Worm (Caenorhabditis elegans) whole organism, L1 larva: Measurements from ENCODE around the gene mrpl-46.

Experiments used
- C16A3.4 ChIP-seq: fragments of 150-350 bp; optimal IDR thresholded peaks from 2 replicates; lab custom pipeline; 2014; ENCODE audit warnings: missing biosample characterization, missing genetic modification characterization
- C34B4.2 ChIP-seq: sonication (generic microtip); optimal IDR thresholded peaks from 2 replicates; lab custom pipeline; 2017; ENCODE audit warnings: mild to moderate bottlenecking, missing genetic modification characterization, missing compliant biosample characterization
- F16B12.6 ChIP-seq: fragments of 150-350 bp; optimal IDR thresholded peaks from 2 replicates; lab custom pipeline; 2014; ENCODE audit warnings: missing biosample characterization, missing genetic modification characterization
- Y116A8C.19 ChIP-seq: sonication (generic microtip); optimal IDR thresholded peaks from 2 replicates; lab custom pipeline; 2016; ENCODE audit warnings: missing compliant biosample characterization, missing genetic modification characterization, borderline replicate concordance
- aly-2 ChIP-seq: fragments of 150-350 bp; optimal IDR thresholded peaks from 2 replicates; lab custom pipeline; 2014; ENCODE audit warnings: missing biosample characterization, missing genetic modification characterization
- ceh-8 ChIP-seq: fragments of 200-800 bp; sonication (Bioruptor generic); optimal IDR thresholded peaks from 2 replicates; lab custom pipeline; 2018; ENCODE audit warnings: mild to moderate bottlenecking, missing genetic modification characterization, moderate library complexity, missing compliant biosample characterization
- dsc-1 ChIP-seq: sonication (generic microtip); optimal IDR thresholded peaks from 2 replicates; lab custom pipeline; 2016; ENCODE audit warnings: mild to moderate bottlenecking, missing genetic modification characterization, missing compliant biosample characterization
- efl-1 ChIP-seq, 4 experiments: fragments of 150-350 bp; optimal IDR thresholded peaks in 3 of 4; peaks in 1 of 4; 1 replicate in 1 of 4; 2 replicates in 3 of 4; lab custom pipeline; 2014; ENCODE audit warnings: missing biosample characterization in 2 of 4, missing genetic modification characterization in 2 of 4, missing genetic modification reagents in 2 of 4
- efl-3 ChIP-seq: fragments of 200-800 bp; sonication (Bioruptor generic); optimal IDR thresholded peaks from 2 replicates; lab custom pipeline; 2018; ENCODE audit warnings: mild to moderate bottlenecking, missing genetic modification characterization, missing compliant biosample characterization
- egl-13 ChIP-seq: sonication (generic microtip); optimal IDR thresholded peaks from 2 replicates; lab custom pipeline; 2016; ENCODE audit warnings: missing genotype, missing genetic modification reagents, missing genetic modification characterization, missing compliant biosample characterization
- elt-3 ChIP-seq, 6 experiments: fragments of 150-350 bp in 1 of 6; sonication (generic microtip); optimal IDR thresholded peaks; 2 replicates each; lab custom pipeline; 2017 to 2018; ENCODE audit warnings: missing biosample characterization in 6 of 6, missing genetic modification characterization in 6 of 6, inconsistent platforms in 1 of 6
- ets-5 ChIP-seq: fragments of 200-800 bp; sonication (Bioruptor generic); IDR thresholded peaks from 2 replicates; pipeline ENCODE4 v1.3.6; 2022; ENCODE audit warnings: missing genetic modification characterization, missing compliant biosample characterization
- fkh-10 ChIP-seq: sonication (generic microtip); optimal IDR thresholded peaks from 2 replicates; lab custom pipeline; 2017; ENCODE audit warnings: missing biosample characterization, missing genetic modification reagents, missing genetic modification characterization
- fkh-8 ChIP-seq: sonication (generic microtip); optimal IDR thresholded peaks from 2 replicates; lab custom pipeline; 2016; ENCODE audit warnings: mild to moderate bottlenecking, missing genetic modification characterization, missing compliant biosample characterization
- fos-1 ChIP-seq: fragments of 150-350 bp; optimal IDR thresholded peaks from 2 replicates; lab custom pipeline; 2014; ENCODE audit warnings: missing biosample characterization, missing genetic modification characterization
- grh-1 ChIP-seq: fragments of 200-800 bp; sonication (Bioruptor generic); IDR thresholded peaks from 2 replicates; pipeline ENCODE4 v1.3.6; 2022; ENCODE audit warnings: missing genetic modification reagents, missing genetic modification characterization, missing compliant biosample characterization
- hlh-4 ChIP-seq: sonication (generic microtip); optimal IDR thresholded peaks from 2 replicates; lab custom pipeline; 2016; ENCODE audit warnings: mild to moderate bottlenecking, missing genetic modification characterization, missing compliant biosample characterization
- irx-1 ChIP-seq: sonication (generic microtip); optimal IDR thresholded peaks from 2 replicates; lab custom pipeline; 2016; ENCODE audit warnings: missing genetic modification characterization, missing compliant biosample characterization
- isw-1 ChIP-seq: fragments of 200-800 bp; sonication (Bioruptor generic); IDR thresholded peaks from 2 replicates; pipeline ENCODE4 v1.3.6; 2022; ENCODE audit warnings: missing genetic modification characterization, missing compliant biosample characterization
- lin-39 ChIP-seq: fragments of 150-350 bp; optimal IDR thresholded peaks from 2 replicates; lab custom pipeline; 2014; ENCODE audit warnings: missing biosample characterization, missing genetic modification reagents, missing genetic modification characterization
- lsy-2 ChIP-seq, 2 experiments: fragments of 150-350 bp; optimal IDR thresholded peaks; 2 replicates each; lab custom pipeline; 2014; ENCODE audit warnings: missing biosample characterization in 2 of 2, missing genetic modification characterization in 2 of 2
- mab-9 ChIP-seq: fragments of 200-800 bp; sonication (Bioruptor generic); IDR thresholded peaks from 2 replicates; pipeline ENCODE4 v1.3.6; 2022; ENCODE audit warnings: missing genetic modification reagents, missing genetic modification characterization, missing compliant biosample characterization
- mef-2 ChIP-seq: fragments of 150-350 bp; optimal IDR thresholded peaks from 2 replicates; lab custom pipeline; 2014; ENCODE audit warnings: missing biosample characterization, missing genetic modification characterization
- nhr-12 ChIP-seq: sonication (generic microtip); optimal IDR thresholded peaks from 2 replicates; lab custom pipeline; 2017; ENCODE audit warnings: missing biosample characterization, missing genetic modification characterization
- nhr-20 ChIP-seq: sonication (generic microtip); optimal IDR thresholded peaks from 2 replicates; lab custom pipeline; 2016; ENCODE audit warnings: mild to moderate bottlenecking, missing genetic modification characterization, missing compliant biosample characterization
- nhr-71 ChIP-seq: sonication (generic microtip); optimal IDR thresholded peaks from 2 replicates; lab custom pipeline; 2016; ENCODE audit warnings: mild to moderate bottlenecking, missing genetic modification characterization, moderate library complexity, missing compliant biosample characterization
- nhr-84 ChIP-seq: sonication (generic microtip); optimal IDR thresholded peaks from 2 replicates; lab custom pipeline; 2017; ENCODE audit warnings: missing biosample characterization, missing genetic modification characterization
- nhr-85 ChIP-seq: sonication (generic microtip); peaks from one replicate; lab custom pipeline; 2016; ENCODE audit warnings: missing genetic modification characterization, inconsistent platforms, missing compliant biosample characterization
- pqm-1 ChIP-seq: sonication (generic microtip); optimal IDR thresholded peaks from 3 replicates; lab custom pipeline; 2017; ENCODE audit warnings: missing biosample characterization, missing genetic modification characterization
- rnt-1 ChIP-seq: sonication (generic microtip); optimal IDR thresholded peaks from 2 replicates; lab custom pipeline; 2016; ENCODE audit warnings: mild to moderate bottlenecking, missing genetic modification characterization, moderate library complexity, missing compliant biosample characterization
- skn-1 ChIP-seq: fragments of 150-350 bp; optimal IDR thresholded peaks from 2 replicates; lab custom pipeline; 2014; ENCODE audit warnings: missing biosample characterization, missing genetic modification characterization
- sox-4 ChIP-seq: sonication (generic microtip); optimal IDR thresholded peaks from 2 replicates; lab custom pipeline; 2016; ENCODE audit warnings: missing genetic modification characterization, missing compliant biosample characterization
- sptf-1 ChIP-seq: fragments of 150-350 bp; optimal IDR thresholded peaks from 2 replicates; lab custom pipeline; 2014; ENCODE audit warnings: missing biosample characterization, missing genetic modification characterization
- sup-37 ChIP-seq: fragments of 200-800 bp; sonication (Bioruptor generic); optimal IDR thresholded peaks from 2 replicates; lab custom pipeline; 2018; ENCODE audit warnings: mild to moderate bottlenecking, missing genetic modification characterization, missing compliant biosample characterization
- swsn-7 ChIP-seq: sonication (generic microtip); optimal IDR thresholded peaks from 2 replicates; lab custom pipeline; 2016; ENCODE audit warnings: missing genetic modification characterization, missing compliant biosample characterization
- tbx-2 ChIP-seq: sonication (generic microtip); optimal IDR thresholded peaks from 2 replicates; lab custom pipeline; 2016; ENCODE audit warnings: missing genetic modification characterization, missing compliant biosample characterization
- unc-130 ChIP-seq: fragments of 150-350 bp; optimal IDR thresholded peaks from 2 replicates; lab custom pipeline; 2017; ENCODE audit warnings: missing biosample characterization, missing genetic modification characterization, inconsistent platforms
- unc-30 ChIP-seq: sonication (generic microtip); optimal IDR thresholded peaks from 2 replicates; lab custom pipeline; 2017; ENCODE audit warnings: missing biosample characterization, missing genetic modification characterization
- unc-86 ChIP-seq: sonication (generic microtip); optimal IDR thresholded peaks from 2 replicates; lab custom pipeline; 2016; ENCODE audit warnings: missing genetic modification characterization, missing compliant biosample characterization
- unc-98 ChIP-seq: fragments of 200-800 bp; sonication (Bioruptor generic); IDR thresholded peaks from 2 replicates; pipeline ENCODE4 v1.3.6; 2022; ENCODE audit warnings: missing genetic modification characterization, missing compliant biosample characterization
- vab-15 ChIP-seq: sonication (generic microtip); optimal IDR thresholded peaks from 2 replicates; lab custom pipeline; 2017; ENCODE audit warnings: missing genotype, mild to moderate bottlenecking, missing genetic modification characterization, missing compliant biosample characterization
- xbp-1 ChIP-seq: sonication (generic microtip); optimal IDR thresholded peaks from 2 replicates; lab custom pipeline; 2016; ENCODE audit warnings: missing genetic modification characterization, missing compliant biosample characterization
- zip-4 ChIP-seq: fragments of 200-800 bp; sonication (Bioruptor generic); optimal IDR thresholded peaks from 2 replicates; lab custom pipeline; 2018; ENCODE audit warnings: mild to moderate bottlenecking, missing genetic modification characterization, moderate library complexity, missing compliant biosample characterization

Gene mrpl-46

ce11 chrIV:796521-797073 lies 4.0 kb upstream of the mrpl-46 start, which contains the start of the genes F56B3.11 and ech-5 (continued):
- peak; percentile 82 to 84 for TF ChIP-seq lsy-2 (tag; optimal IDR thresholded peaks at IDR 0.05; lab: Kevin White, UChicago)
- TF ChIP-seq, all 84 proteins: peak for 53

- TF ChIP-seq irx-1 (tag; lab: Kevin White, UChicago) = no peak
- no peak for TF ChIP-seq sup-37 (GFP tag; lab: Kevin White, UChicago)
- TF ChIP-seq nhr-84 (tag; lab: Kevin White, UChicago) = no peak
- no peak for TF ChIP-seq sptf-1 (tag; lab: Kevin White, UChicago)
- TF ChIP-seq unc-30 = no peak
- TF ChIP-seq tbx-2 (tag; lab: Kevin White, UChicago) = no peak
- TF ChIP-seq lin-39 (tag; lab: Kevin White, UChicago) = no peak
- TF ChIP-seq fkh-10 (GFP tag; lab: Kevin White, UChicago) = no peak
- TF ChIP-seq sox-4 (tag; lab: Kevin White, UChicago) = no peak
- TF ChIP-seq nhr-20 (tag; lab: Kevin White, UChicago) = no peak
- TF ChIP-seq zip-4 = no peak
- no peak for TF ChIP-seq aly-2
Measured at ce11 chrIV:801162-801561, 544 bp downstream of the mrpl-46 start.

ce11 chrIV:804802-805201 lies 4.2 kb downstream of the mrpl-46 start, which contains the start of gene Y55F3BL.4:
Gene Y55F3BL.4 (plus strand): TSS chrIV:805102.
- TF ChIP-seq rnt-1 (tag; lab: Kevin White, UChicago) (no peak), lin-39 (tag; lab: Kevin White, UChicago) (no peak), unc-86 (no peak), sup-37 (GFP tag; lab: Kevin White, UChicago) (no peak), isw-1 (no peak), vab-15 (tag; lab: Kevin White, UChicago) (no peak), skn-1 (tag; lab: Kevin White, UChicago) (no peak), egl-13 (no peak), xbp-1 (tag; lab: Kevin White, UChicago) (no peak), unc-98 (GFP tag; lab: Robert Waterston, UW) (no peak), unc-130 (tag; lab: Kevin White, UChicago) (no peak), fkh-10 (GFP tag; lab: Kevin White, UChicago) (no peak), efl-1 (optimal IDR thresholded peaks at IDR 0.05; lab: Kevin White, UChicago) (no peak), efl-1 (GFP tag; optimal IDR thresholded peaks at IDR 0.05 in 1 of 2; lab: Kevin White, UChicago) (no peak), mab-9 (GFP tag; lab: Robert Waterston, UW) (no peak), C34B4.2 (tag; lab: Kevin White, UChicago) (no peak), tbx-2 (tag; lab: Kevin White, UChicago) (no peak), ceh-8 (GFP tag; lab: Kevin White, UChicago) (no peak)
- TF ChIP-seq, all 84 proteins: peak for 0

ce11 chrIV:805693-806092 lies 5.1 kb downstream of the mrpl-46 start:
- TF ChIP-seq mef-2 (tag; lab: Kevin White, UChicago) (no peak), grh-1 (GFP tag; lab: Robert Waterston, UW) (0 out of 2 replicates have a peak, but pooled peaks have one; percentile 9), nhr-85 (tag; lab: Kevin White, UChicago) (no peak), nhr-71 (tag; lab: Kevin White, UChicago) (no peak), Y116A8C.19 (tag; lab: Kevin White, UChicago) (no peak), efl-1 (optimal IDR thresholded peaks at IDR 0.05; lab: Kevin White, UChicago) (no peak), efl-1 (GFP tag; optimal IDR thresholded peaks at IDR 0.05 in 1 of 2; lab: Kevin White, UChicago) (peak in 1 of 2 experiments; percentile 10)

- TF ChIP-seq efl-3 (GFP tag; lab: Kevin White, UChicago) (no peak), nhr-12 (tag; lab: Kevin White, UChicago) (no peak), dsc-1 (tag; lab: Kevin White, UChicago) (no peak), pqm-1 (tag; lab: Kevin White, UChicago) (no peak), grh-1 (GFP tag; lab: Robert Waterston, UW) (no peak), ets-5 (GFP tag; lab: Robert Waterston, UW) (no peak), C16A3.4 (tag; lab: Kevin White, UChicago) (no peak), vab-15 (tag; lab: Kevin White, UChicago) (no peak), fkh-8 (tag; lab: Kevin White, UChicago) (peak; percentile 7), efl-1 (optimal IDR thresholded peaks at IDR 0.05; lab: Kevin White, UChicago) (no peak), efl-1 (GFP tag; optimal IDR thresholded peaks at IDR 0.05 in 1 of 2; lab: Kevin White, UChicago) (peak in 1 of 2 experiments; percentile 24), swsn-7 (no peak), fos-1 (tag; lab: Kevin White, UChicago) (no peak), hlh-4 (tag; lab: Kevin White, UChicago) (peak; percentile 7), F16B12.6 (tag; lab: Kevin White, UChicago) (no peak), Y116A8C.19 (tag; lab: Kevin White, UChicago) (no peak), nhr-85 (tag; lab: Kevin White, UChicago) (peak; percentile 2), C34B4.2 (tag; lab: Kevin White, UChicago) (no peak), elt-3 (tag; optimal IDR thresholded peaks at IDR 0.05; lab: Kevin White, UChicago) (no peak)
Measured at ce11 chrIV:807027-807516, 6.5 kb downstream of the mrpl-46 start, which contains the start of gene Y55F3BL.6. Gene Y55F3BL.6 (minus strand): TSS chrIV:807077.
